Worm (Caenorhabditis elegans) whole organism, mixed stage, embryonic: ENCODE data around the gene K01G5.10.

ENCODE experiments used
- M03D4.4 ChIP-seq: sonication (generic microtip); optimal IDR thresholded peaks from 2 replicates; lab custom pipeline; 2017; ENCODE audit warnings: mild to moderate bottlenecking, missing genetic modification characterization, missing compliant biosample characterization
- bed-3 ChIP-seq: fragments of 200-800 bp; sonication (Bioruptor generic); optimal IDR thresholded peaks from 3 replicates; lab custom pipeline; 2018; ENCODE audit warnings: mild to moderate bottlenecking, missing genetic modification characterization, moderate library complexity, missing compliant biosample characterization
- blmp-1 ChIP-seq: fragments of 150-350 bp; optimal IDR thresholded peaks from 2 replicates; lab custom pipeline; 2014; ENCODE audit warnings: missing biosample characterization, missing genetic modification characterization
- ceh-39 ChIP-seq: fragments of 150-350 bp; optimal IDR thresholded peaks from 2 replicates; lab custom pipeline; 2014; ENCODE audit warnings: missing biosample characterization, missing genetic modification characterization
- ceh-43 ChIP-seq: fragments of 200-800 bp; sonication (Bioruptor generic); optimal IDR thresholded peaks from 2 replicates; lab custom pipeline; 2018; ENCODE audit warnings: mild to moderate bottlenecking, missing genetic modification characterization, moderate library complexity, missing compliant biosample characterization
- ceh-83 ChIP-seq: fragments of 200-800 bp; sonication (Bioruptor generic); optimal IDR thresholded peaks from 2 replicates; lab custom pipeline; 2018; ENCODE audit warnings: mild to moderate bottlenecking, missing genetic modification characterization, missing compliant biosample characterization
- ces-1 ChIP-seq: fragments of 150-350 bp; optimal IDR thresholded peaks from 2 replicates; lab custom pipeline; 2014; ENCODE audit warnings: missing biosample characterization, missing genetic modification reagents, missing genetic modification characterization
- cnd-1 ChIP-seq: fragments of 200-800 bp; sonication (Bioruptor generic); optimal IDR thresholded peaks from 2 replicates; lab custom pipeline; 2018; ENCODE audit warnings: mild to moderate bottlenecking, missing genetic modification characterization, missing compliant biosample characterization
- drap-1 ChIP-seq: fragments of 200-800 bp; sonication (Bioruptor generic); optimal IDR thresholded peaks from 3 replicates; lab custom pipeline; 2018; ENCODE audit warnings: mild to moderate bottlenecking, missing genetic modification characterization, missing compliant biosample characterization
- elt-1 ChIP-seq: sonication (generic microtip); optimal IDR thresholded peaks from 2 replicates; lab custom pipeline; 2017; ENCODE audit warnings: missing genetic modification characterization, mild to moderate bottlenecking, missing compliant biosample characterization, antibody characterized with exemption, moderate library complexity, borderline replicate concordance; ENCODE audit not compliant: insufficient read depth
- elt-3 ChIP-seq: fragments of 150-350 bp; optimal IDR thresholded peaks from 2 replicates; lab custom pipeline; 2014; ENCODE audit warnings: missing biosample characterization, missing genetic modification characterization
- flh-1 ChIP-seq: fragments of 200-800 bp; sonication (Bioruptor generic); optimal IDR thresholded peaks from 2 replicates; lab custom pipeline; 2018; ENCODE audit warnings: mild to moderate bottlenecking, missing genetic modification characterization, moderate library complexity, missing compliant biosample characterization
- ham-2 ChIP-seq: fragments of 200-800 bp; sonication (Bioruptor generic); optimal IDR thresholded peaks from 2 replicates; lab custom pipeline; 2018; ENCODE audit warnings: mild to moderate bottlenecking, missing genetic modification characterization, missing compliant biosample characterization
- hlh-1 ChIP-seq: fragments of 150-350 bp; optimal IDR thresholded peaks from 2 replicates; lab custom pipeline; 2014; ENCODE audit warnings: missing biosample characterization, missing genetic modification reagents, missing genetic modification characterization
- lin-13 ChIP-seq: fragments of 150-350 bp; optimal IDR thresholded peaks from 2 replicates; lab custom pipeline; 2014; ENCODE audit warnings: missing biosample characterization, missing genetic modification characterization
- lin-32 ChIP-seq: fragments of 200-800 bp; sonication (Bioruptor generic); optimal IDR thresholded peaks from 2 replicates; lab custom pipeline; 2018; ENCODE audit warnings: mild to moderate bottlenecking, missing genetic modification characterization, missing compliant biosample characterization
- lsy-2 ChIP-seq: fragments of 150-350 bp; optimal IDR thresholded peaks from 2 replicates; lab custom pipeline; 2014; ENCODE audit warnings: missing biosample characterization, missing genetic modification characterization
- mab-5 ChIP-seq: fragments of 150-350 bp; optimal IDR thresholded peaks from 2 replicates; lab custom pipeline; 2014; ENCODE audit warnings: missing biosample characterization, missing genetic modification characterization
- mep-1 ChIP-seq: fragments of 150-350 bp; optimal IDR thresholded peaks from 2 replicates; lab custom pipeline; 2017; ENCODE audit warnings: missing biosample characterization, missing genetic modification reagents, missing genetic modification characterization, inconsistent platforms
- mls-2 ChIP-seq: sonication (generic microtip); optimal IDR thresholded peaks from 2 replicates; lab custom pipeline; 2016; ENCODE audit warnings: mild to moderate bottlenecking, missing genetic modification characterization, moderate library complexity, missing compliant biosample characterization
- nhr-12 ChIP-seq: fragments of 150-350 bp; optimal IDR thresholded peaks from 2 replicates; lab custom pipeline; 2014; ENCODE audit warnings: missing biosample characterization, missing genetic modification characterization
- nhr-2 ChIP-seq: fragments of 150-350 bp; optimal IDR thresholded peaks from 2 replicates; lab custom pipeline; 2014; ENCODE audit warnings: missing biosample characterization, missing genetic modification characterization
- nhr-237 ChIP-seq: fragments of 150-350 bp; optimal IDR thresholded peaks from 2 replicates; lab custom pipeline; 2014; ENCODE audit warnings: missing biosample characterization, missing genetic modification characterization
- nhr-28 ChIP-seq: fragments of 150-350 bp; optimal IDR thresholded peaks from 2 replicates; lab custom pipeline; 2014; ENCODE audit warnings: missing biosample characterization, missing genetic modification characterization
- nhr-76 ChIP-seq: sonication (generic microtip); optimal IDR thresholded peaks from 2 replicates; lab custom pipeline; 2017; ENCODE audit warnings: missing biosample characterization, missing genetic modification characterization
- pha-4 ChIP-seq: fragments of 150-350 bp; optimal IDR thresholded peaks from 2 replicates; lab custom pipeline; 2018; ENCODE audit warnings: missing biosample characterization, missing genetic modification reagents, missing genetic modification characterization
- sem-2 ChIP-seq: fragments of 200-800 bp; sonication (Bioruptor generic); optimal IDR thresholded peaks from 2 replicates; lab custom pipeline; 2018; ENCODE audit warnings: mild to moderate bottlenecking, missing genetic modification characterization, missing compliant biosample characterization
- snpc-4 ChIP-seq: fragments of 150-350 bp; optimal IDR thresholded peaks from 2 replicates; lab custom pipeline; 2014; ENCODE audit warnings: missing biosample characterization, missing genetic modification characterization
- sptf-1 ChIP-seq: sonication (generic microtip); optimal IDR thresholded peaks from 2 replicates; lab custom pipeline; 2017; ENCODE audit warnings: mild to moderate bottlenecking, missing genetic modification characterization, moderate library complexity, missing compliant biosample characterization
- tbx-8 ChIP-seq: fragments of 200-800 bp; sonication (Bioruptor generic); optimal IDR thresholded peaks from 2 replicates; lab custom pipeline; 2018; ENCODE audit warnings: mild to moderate bottlenecking, missing genetic modification characterization, moderate library complexity, missing compliant biosample characterization
- unc-120 ChIP-seq: sonication (generic microtip); optimal IDR thresholded peaks from 2 replicates; lab custom pipeline; 2017; ENCODE audit warnings: missing genetic modification characterization, missing compliant biosample characterization; ENCODE audit not compliant: poor library complexity, severe bottlenecking
- unc-39 ChIP-seq: fragments of 150-350 bp; optimal IDR thresholded peaks from 2 replicates; lab custom pipeline; 2014; ENCODE audit warnings: missing biosample characterization, missing genetic modification characterization
- unc-62 ChIP-seq: fragments of 150-350 bp; optimal IDR thresholded peaks from 2 replicates; lab custom pipeline; 2014; ENCODE audit warnings: missing biosample characterization, missing genetic modification reagents, missing genetic modification characterization
- zip-8 ChIP-seq: fragments of 150-350 bp; optimal IDR thresholded peaks from 2 replicates; lab custom pipeline; 2014; ENCODE audit warnings: missing biosample characterization, missing genetic modification characterization
- ztf-11 ChIP-seq: fragments of 150-350 bp; optimal IDR thresholded peaks from 2 replicates; lab custom pipeline; 2014; ENCODE audit warnings: missing biosample characterization, missing genetic modification characterization

The K01G5.10 gene

DNA sequence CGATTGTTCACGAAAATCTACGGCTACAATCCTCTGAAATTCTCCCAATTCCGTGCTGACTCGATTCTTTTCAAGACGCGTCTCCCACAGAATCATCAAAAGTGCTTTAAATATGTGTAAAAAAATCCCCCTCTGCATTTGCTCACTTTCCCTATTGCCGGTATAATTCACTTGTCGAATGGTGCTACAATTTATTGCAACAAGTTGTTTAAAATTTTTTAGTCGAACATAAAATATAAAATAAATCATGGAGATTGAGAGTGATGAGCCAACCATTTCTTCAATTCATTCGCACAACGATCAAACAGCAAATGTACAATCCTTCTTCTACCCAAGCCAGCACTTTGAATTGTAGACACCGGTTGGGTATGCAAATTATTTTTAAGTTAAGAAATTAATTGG is 11.9 kb downstream of the K01G5.10 start:
- TF ChIP-seq nhr-28 (tag; lab: Kevin White, UChicago) (no peak), M03D4.4 (tag; lab: Kevin White, UChicago) (no peak), nhr-12 (tag; lab: Kevin White, UChicago) (no peak), elt-1 (no peak), sem-2 (no peak), cnd-1 (tag; lab: Kevin White, UChicago) (no peak)

DNA sequence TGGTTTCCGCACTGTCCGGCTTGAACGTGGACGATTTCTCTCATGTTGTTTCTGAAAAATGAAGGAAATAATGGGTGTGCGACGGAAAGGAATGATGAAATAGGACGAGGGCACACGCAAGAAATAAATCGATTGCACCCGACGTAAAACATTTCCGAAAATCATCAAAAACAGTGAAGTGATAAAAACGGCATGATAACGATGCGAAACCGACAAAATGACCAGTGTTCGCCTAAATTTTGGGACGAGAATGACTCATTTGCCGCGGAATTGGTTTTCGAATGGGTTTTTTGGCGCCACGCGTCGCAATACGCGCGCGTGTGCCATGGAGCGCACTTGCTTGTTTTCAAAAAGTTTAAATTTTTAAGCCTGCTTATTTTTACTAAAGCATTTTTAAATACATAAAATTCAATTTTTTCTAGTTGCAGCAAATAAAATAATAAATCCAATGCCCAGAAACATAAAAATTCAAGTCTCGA is 15.9 kb downstream of the K01G5.10 start, which contains the start of the genes tbb-1 and rib-2:
TSS of gene tbb-1 (minus strand) at position 51 of the 479 bp plus-strand sequence.
TSS of gene rib-2 (plus strand) at position 429 of the 479 bp plus-strand sequence.
- TF ChIP-seq nhr-76 (tag; lab: Kevin White, UChicago) (no peak), ztf-11 (tag; lab: Kevin White, UChicago) (no peak), nhr-237 (tag; lab: Kevin White, UChicago) (peak; percentile 76), lin-13 (tag; lab: Kevin White, UChicago) (peak; percentile 55), ceh-39 (peak; percentile 60), hlh-1 (tag; lab: Kevin White, UChicago) (peak; percentile 17), zip-8 (tag; lab: Kevin White, UChicago) (no peak), sptf-1 (no peak), pha-4 (tag; lab: Kevin White, UChicago) (peak; percentile 18), bed-3 (GFP tag; lab: Kevin White, UChicago) (no peak), snpc-4 (tag; lab: Kevin White, UChicago) (no peak), ces-1 (peak; percentile 17), ham-2 (GFP tag; lab: Kevin White, UChicago) (no peak), mab-5 (tag; lab: Kevin White, UChicago) (no peak), ceh-43 (GFP tag; lab: Kevin White, UChicago) (no peak), lin-32 (GFP tag; lab: Kevin White, UChicago) (no peak), nhr-28 (tag; lab: Kevin White, UChicago) (no peak), drap-1 (GFP tag; lab: Kevin White, UChicago) (peak; percentile 28), lsy-2 (peak; percentile 70), cnd-1 (tag; lab: Kevin White, UChicago) (no peak), elt-1 (no peak), mls-2 (tag; lab: Kevin White, UChicago) (no peak), flh-1 (GFP tag; lab: Kevin White, UChicago) (no peak), M03D4.4 (tag; lab: Kevin White, UChicago) (no peak), unc-39 (tag; lab: Kevin White, UChicago) (no peak), nhr-2 (tag; lab: Kevin White, UChicago) (no peak), unc-62 (GFP tag; lab: Kevin White, UChicago) (no peak), mep-1 (peak; percentile 93), nhr-12 (tag; lab: Kevin White, UChicago) (no peak), unc-120 (tag; lab: Kevin White, UChicago) (no peak), ceh-83 (GFP tag; lab: Kevin White, UChicago) (peak; percentile 30), elt-3 (tag; lab: Kevin White, UChicago) (no peak), sem-2 (no peak), blmp-1 (tag; lab: Kevin White, UChicago) (no peak), tbx-8 (GFP tag; lab: Kevin White, UChicago) (no peak)

- TF ChIP-seq mab-5 (tag; lab: Kevin White, UChicago) (no peak), ham-2 (GFP tag; lab: Kevin White, UChicago) (no peak), bed-3 (GFP tag; lab: Kevin White, UChicago) (no peak), ces-1 (no peak), mls-2 (tag; lab: Kevin White, UChicago) (no peak), sptf-1 (no peak), nhr-2 (tag; lab: Kevin White, UChicago) (no peak), tbx-8 (GFP tag; lab: Kevin White, UChicago) (no peak), nhr-28 (tag; lab: Kevin White, UChicago) (no peak), M03D4.4 (tag; lab: Kevin White, UChicago) (no peak), elt-3 (tag; lab: Kevin White, UChicago) (no peak), nhr-76 (tag; lab: Kevin White, UChicago) (no peak), blmp-1 (tag; lab: Kevin White, UChicago) (no peak), lin-13 (tag; lab: Kevin White, UChicago) (no peak), snpc-4 (tag; lab: Kevin White, UChicago) (no peak), unc-62 (GFP tag; lab: Kevin White, UChicago) (no peak), drap-1 (GFP tag; lab: Kevin White, UChicago) (no peak), lsy-2 (no peak), nhr-12 (tag; lab: Kevin White, UChicago) (no peak)
These were observed 17.8 kb downstream of the K01G5.10 start, which contains the start of gene K01G5.8 for ce11 chrIII:10740518-10740917. K01G5.8 (minus strand) TSS chrIII:10740772.
